Fruit fly (Drosophila melanogaster) whole organism, wandering third instar larva: ENCODE data around the gene TwdlC.
A peak's percentile ranks its signal among the peaks of the same experiment; 100 is the strongest.

Source experiments
- CG9705 ChIP-seq: fragments of 200-800 bp; sonication (Bioruptor generic); optimal IDR thresholded peaks from 2 replicates; lab custom pipeline; 2018; ENCODE audit warnings: missing biosample characterization, mild to moderate bottlenecking, missing genetic modification characterization
- CrebA ChIP-seq: fragments of 200-800 bp; sonication (Bioruptor generic); optimal IDR thresholded peaks from 2 replicates; lab custom pipeline; 2016; ENCODE audit warnings: missing biosample characterization, mild to moderate bottlenecking, missing genetic modification characterization, borderline replicate concordance
- Dfd ChIP-seq: fragments of >200 bp; optimal IDR thresholded peaks from 2 replicates; lab custom pipeline; 2017; ENCODE audit warnings: missing biosample characterization, missing genetic modification characterization
- Dif ChIP-seq: fragments of 200-275, 200-300 bp; sonication (Bioruptor generic); optimal IDR thresholded peaks from 2 replicates; lab custom pipeline; 2018; ENCODE audit warnings: missing biosample characterization, missing genetic modification characterization; ENCODE audit not compliant: partially characterized antibody
- GATAd ChIP-seq: sonication (Bioruptor generic); optimal IDR thresholded peaks from 2 replicates; lab custom pipeline; 2016; ENCODE audit warnings: missing biosample characterization, missing genetic modification characterization
- HLH106 ChIP-seq: fragments of 200-800 bp; optimal IDR thresholded peaks from 3 replicates; lab custom pipeline; 2019; ENCODE audit warnings: missing biosample characterization, mild to moderate bottlenecking, missing genetic modification characterization, moderate library complexity
- Hnf4 ChIP-seq: fragments of 200-800 bp; sonication (Bioruptor generic); optimal IDR thresholded peaks from 2 replicates; lab custom pipeline; 2016; ENCODE audit warnings: missing biosample characterization, mild to moderate bottlenecking, missing genetic modification characterization
- Hr78 ChIP-seq: fragments of >200 bp; optimal IDR thresholded peaks from 2 replicates; lab custom pipeline; 2017; ENCODE audit warnings: missing biosample characterization, missing genetic modification characterization
- Hr83 ChIP-seq: fragments of 200-300 bp; sonication (Bioruptor generic); optimal IDR thresholded peaks from 2 replicates; lab custom pipeline; 2016; ENCODE audit warnings: missing biosample characterization, mild to moderate bottlenecking, missing genetic modification characterization, moderate library complexity; ENCODE audit not compliant: poor library complexity, severe bottlenecking
- Mio ChIP-seq: sonication (Bioruptor generic); optimal IDR thresholded peaks from 2 replicates; lab custom pipeline; 2016; ENCODE audit warnings: missing biosample characterization, missing genetic modification characterization
- N ChIP-seq: fragments of >200 bp; optimal IDR thresholded peaks from 2 replicates; lab custom pipeline; 2018; ENCODE audit warnings: missing biosample characterization, missing external identifiers, missing genetic modification characterization
- Rel ChIP-seq, 2 experiments: fragments of 200-800 bp; sonication (Bioruptor generic) in 1 of 2; optimal IDR thresholded peaks; 2 replicates in 1 of 2; 3 replicates in 1 of 2; lab custom pipeline; 2016 to 2019; ENCODE audit warnings: mild to moderate bottlenecking in 2 of 2, missing biosample characterization in 2 of 2, missing genetic modification characterization in 2 of 2, moderate library complexity in 1 of 2
- Vsx2 ChIP-seq: fragments of 200-300, 225-300 bp; sonication (Bioruptor generic); optimal IDR thresholded peaks from 2 replicates; lab custom pipeline; 2018; ENCODE audit warnings: missing biosample characterization, missing genetic modification characterization; ENCODE audit not compliant: partially characterized antibody
- dl ChIP-seq, 2 experiments: fragments of 175-275, 200-275 bp in 1 of 2; fragments of 200-275 bp in 1 of 2; sonication (Bioruptor generic); optimal IDR thresholded peaks; lab custom pipeline; 2018; ENCODE audit warnings: mild to moderate bottlenecking in 2 of 2, missing biosample characterization in 2 of 2, missing genetic modification characterization in 2 of 2, moderate library complexity in 2 of 2; ENCODE audit not compliant: partially characterized antibody in 2 of 2, insufficient read depth in 1 of 2
- dmrt93B ChIP-seq: fragments of 200-800 bp; sonication (Bioruptor generic); optimal IDR thresholded peaks from 2 replicates; lab custom pipeline; 2018; ENCODE audit warnings: missing biosample characterization, mild to moderate bottlenecking, missing genetic modification characterization
- dsf ChIP-seq: sonication (Bioruptor generic); optimal IDR thresholded peaks from 2 replicates; lab custom pipeline; 2016; ENCODE audit warnings: missing biosample characterization, missing genetic modification characterization, borderline replicate concordance
- ey ChIP-seq: fragments of 200-800 bp; sonication (Bioruptor generic); optimal IDR thresholded peaks from 2 replicates; lab custom pipeline; 2016; ENCODE audit warnings: missing biosample characterization, missing genetic modification characterization
- foxo ChIP-seq, 2 experiments: fragments of 200-800 bp; sonication (Bioruptor generic); optimal IDR thresholded peaks; 2 replicates in 1 of 2; 3 replicates in 1 of 2; lab custom pipeline; 2016 to 2017; ENCODE audit warnings: missing biosample characterization in 2 of 2, missing genetic modification characterization in 2 of 2
- h ChIP-seq: fragments of 200-800 bp; sonication (Bioruptor generic); optimal IDR thresholded peaks from 3 replicates; lab custom pipeline; 2016; ENCODE audit warnings: missing biosample characterization, mild to moderate bottlenecking, missing genetic modification characterization
- jim ChIP-seq: fragments of 175-275, 200-325 bp; sonication (Bioruptor generic); optimal IDR thresholded peaks from 2 replicates; lab custom pipeline; 2016; ENCODE audit warnings: missing biosample characterization, mild to moderate bottlenecking, missing genetic modification characterization
- lola ChIP-seq: fragments of >200 bp; optimal IDR thresholded peaks from 2 replicates; lab custom pipeline; 2017; ENCODE audit warnings: missing biosample characterization, missing genetic modification characterization
- pan ChIP-seq: fragments of >200 bp; optimal IDR thresholded peaks from 2 replicates; lab custom pipeline; 2017
- psq ChIP-seq: fragments of 200-800 bp; sonication (Bioruptor generic); optimal IDR thresholded peaks from 3 replicates; lab custom pipeline; 2017; ENCODE audit warnings: missing biosample characterization, mild to moderate bottlenecking, missing genetic modification characterization, moderate library complexity
- rgr ChIP-seq: fragments of 200-800 bp; sonication (Bioruptor generic); optimal IDR thresholded peaks from 3 replicates; lab custom pipeline; 2016; ENCODE audit warnings: missing biosample characterization, mild to moderate bottlenecking, missing genetic modification characterization
- sage ChIP-seq: fragments of 200-800 bp; sonication (Bioruptor generic); optimal IDR thresholded peaks from 2 replicates; lab custom pipeline; 2016; ENCODE audit warnings: missing biosample characterization, mild to moderate bottlenecking, missing genetic modification characterization
- sv ChIP-seq: fragments of 200-800 bp; sonication (Bioruptor generic); optimal IDR thresholded peaks from 3 replicates; lab custom pipeline; 2016; ENCODE audit warnings: missing biosample characterization, missing genetic modification characterization
- tai ChIP-seq: sonication (Bioruptor generic); optimal IDR thresholded peaks from 2 replicates; lab custom pipeline; 2016; ENCODE audit warnings: missing biosample characterization, missing genetic modification characterization
- usp ChIP-seq: fragments of >200 bp; optimal IDR thresholded peaks from 2 replicates; lab custom pipeline; 2017; ENCODE audit warnings: missing biosample characterization, missing genetic modification characterization
- woc ChIP-seq: sonication (Bioruptor generic); optimal IDR thresholded peaks from 2 replicates; lab custom pipeline; 2016; ENCODE audit warnings: missing biosample characterization, mild to moderate bottlenecking, missing genetic modification characterization

The TwdlC gene

DNA sequence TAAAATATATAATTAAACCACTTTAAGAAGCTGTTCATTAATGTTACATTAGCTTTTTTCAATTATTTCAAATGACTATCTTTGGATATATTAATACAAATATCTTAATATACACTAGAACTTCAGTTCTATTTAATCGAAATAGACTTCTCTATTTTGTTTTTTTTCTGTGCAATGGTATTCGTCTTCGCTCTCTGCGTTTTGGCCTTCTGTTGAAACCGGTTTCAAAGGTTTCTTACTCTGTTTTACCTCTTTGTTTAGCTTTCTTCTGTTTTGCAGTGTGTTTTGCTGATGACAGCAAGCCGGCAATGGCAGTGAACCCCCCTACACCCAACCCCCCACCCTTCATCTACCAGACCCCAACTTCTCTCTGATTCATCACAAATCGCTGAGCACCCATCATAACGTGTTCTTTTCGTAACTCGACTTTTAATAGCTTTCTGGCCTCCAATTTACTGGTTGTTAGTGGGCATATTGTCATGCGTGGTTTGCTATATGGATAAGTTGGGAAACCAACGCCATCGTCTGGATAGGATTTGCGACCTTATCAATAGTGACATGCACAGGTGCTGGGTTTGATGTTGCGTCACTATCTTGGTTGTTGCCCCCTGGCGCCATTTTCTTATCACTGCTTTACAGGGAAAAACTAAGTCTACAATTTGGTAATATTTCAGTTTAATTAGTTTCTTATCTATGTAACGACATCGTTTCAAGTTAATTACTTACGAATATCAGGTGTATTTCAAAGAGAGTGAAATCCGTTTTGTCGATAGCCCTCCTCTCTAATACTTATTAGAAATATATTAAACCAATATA is 25.6 kb upstream of the TwdlC start:
- peak; percentile 26 for TF ChIP-seq Dif (GFP tag; lab: Kevin White, UChicago)
- TF ChIP-seq woc: peak; percentile 6
- TF ChIP-seq Rel (GFP tag; optimal IDR thresholded peaks at IDR 0.05; lab: Kevin White, UChicago): no peak
- TF ChIP-seq Rel (tag; optimal IDR thresholded peaks at IDR 0.05; lab: Kevin White, UChicago): peak; percentile 83
- TF ChIP-seq rgr (GFP tag; lab: Kevin White, UChicago): peak; percentile 10
- no peak for TF ChIP-seq Hr78
- peak; percentile 84 for TF ChIP-seq psq
- TF ChIP-seq sage (GFP tag; lab: Kevin White, UChicago): no peak
- TF ChIP-seq usp (GFP tag; lab: Kevin White, UChicago): no peak

DNA sequence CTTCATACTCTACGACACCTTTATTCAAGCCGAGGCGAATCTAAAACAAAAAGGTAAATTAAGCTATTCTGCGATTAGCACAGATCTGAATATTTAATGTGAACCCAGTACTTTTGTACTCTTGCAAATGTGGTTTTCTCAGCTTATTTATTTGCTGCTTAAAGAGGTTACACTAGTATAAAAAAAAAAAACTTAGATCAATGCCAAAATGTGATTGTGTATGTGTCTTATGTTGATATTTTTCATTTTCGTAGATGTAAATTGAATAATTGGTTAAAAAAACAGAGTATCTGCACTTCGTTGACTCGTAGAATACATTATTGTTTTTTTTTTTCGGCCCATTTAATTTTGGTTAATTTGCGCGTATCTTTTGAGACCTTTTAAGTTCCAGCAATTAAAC is 24.9 kb upstream of the TwdlC start:
- TF ChIP-seq Vsx2 (GFP tag; lab: Kevin White, UChicago) (no peak), dl (GFP tag; optimal IDR thresholded peaks at IDR 0.05; lab: Kevin White, UChicago; ENCODE audit: insufficient read depth in 1 of 2, partially characterized antibody in 2 of 2) (no peak), CG9705 (GFP tag; lab: Kevin White, UChicago) (no peak), lola (GFP tag; lab: Kevin White, UChicago) (no peak), Mio (GFP tag; lab: Kevin White, UChicago) (no peak), Dif (GFP tag; lab: Kevin White, UChicago) (no peak), foxo (GFP tag; optimal IDR thresholded peaks at IDR 0.05; lab: Kevin White, UChicago) (no peak), pan (lab: Kevin White, UChicago) (no peak)

DNA sequence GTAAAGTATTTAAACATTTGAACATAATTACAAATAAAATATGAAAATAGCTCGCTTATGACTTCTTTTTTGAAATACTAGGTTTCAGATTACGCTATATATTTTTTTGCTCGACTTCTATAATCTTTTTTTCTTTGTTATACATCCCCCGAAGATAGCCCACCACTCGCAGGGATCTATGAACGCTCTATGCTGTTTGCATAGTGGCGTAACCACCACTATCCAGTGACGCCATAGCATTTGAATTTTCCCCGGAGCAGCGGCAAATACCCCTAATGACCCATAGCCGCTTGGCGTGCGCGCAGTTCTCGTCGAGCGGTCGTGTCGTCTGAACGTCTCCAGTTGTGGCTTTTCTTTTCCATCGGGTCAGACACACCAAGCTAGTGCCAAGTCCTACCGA is 16.4 kb upstream of the TwdlC start, which contains the start of the genes CG14253 and CG46313:
TSS of gene CG14253 (plus strand) at position 301 of the 400 bp plus-strand sequence.
TSS of gene CG46313 (plus strand) at position 301 of the 400 bp plus-strand sequence.
- TF ChIP-seq GATAd (GFP tag; lab: Kevin White, UChicago) (no peak), woc (no peak), tai (GFP tag; lab: Kevin White, UChicago) (no peak), Vsx2 (GFP tag; lab: Kevin White, UChicago) (no peak), dmrt93B (GFP tag; lab: Kevin White, UChicago) (no peak), Rel (GFP tag; optimal IDR thresholded peaks at IDR 0.05; lab: Kevin White, UChicago) (no peak), Rel (tag; optimal IDR thresholded peaks at IDR 0.05; lab: Kevin White, UChicago) (no peak), Hnf4 (no peak), lola (GFP tag; lab: Kevin White, UChicago) (no peak), usp (GFP tag; lab: Kevin White, UChicago) (no peak), dsf (no peak), CrebA (GFP tag; lab: Kevin White, UChicago) (no peak), pan (lab: Kevin White, UChicago) (no peak), h (GFP tag; lab: Kevin White, UChicago) (no peak), ey (GFP tag; lab: Kevin White, UChicago) (no peak), HLH106 (tag; lab: Kevin White, UChicago) (no peak), rgr (GFP tag; lab: Kevin White, UChicago) (no peak), N (GFP tag; lab: Kevin White, UChicago) (no peak), Dif (GFP tag; lab: Kevin White, UChicago) (no peak), Dfd (GFP tag; lab: Kevin White, UChicago) (no peak)

DNA sequence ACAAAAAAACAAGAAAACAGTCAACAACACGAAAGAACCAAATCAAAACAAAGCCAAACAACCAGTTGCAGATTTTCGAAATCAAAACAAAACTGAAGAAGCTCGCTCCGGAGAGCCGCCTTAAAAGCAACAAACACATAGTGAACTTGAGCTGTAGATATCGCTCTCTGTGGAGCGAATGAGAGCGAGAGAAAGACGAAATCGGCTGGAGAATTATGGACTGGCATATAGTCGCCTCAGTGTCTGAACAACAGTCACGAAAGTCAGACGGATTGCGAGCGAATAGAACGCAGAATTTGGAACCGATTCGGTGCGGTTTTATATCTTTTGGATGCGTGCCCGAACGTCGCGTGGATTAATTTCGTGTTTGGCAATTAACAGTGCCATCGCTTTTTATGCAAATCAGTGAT is 14.3 kb upstream of the TwdlC start:
- TF ChIP-seq dl (GFP tag; optimal IDR thresholded peaks at IDR 0.05; lab: Kevin White, UChicago; ENCODE audit: insufficient read depth in 1 of 2, partially characterized antibody in 2 of 2) (peak; percentile 88 to 93), sv (GFP tag; lab: Kevin White, UChicago) (no peak), jim (peak; percentile 21), psq (peak; percentile 87), Vsx2 (GFP tag; lab: Kevin White, UChicago) (peak; percentile 77), Dif (GFP tag; lab: Kevin White, UChicago) (peak; percentile 96), Mio (GFP tag; lab: Kevin White, UChicago) (no peak), foxo (GFP tag; optimal IDR thresholded peaks at IDR 0.05; lab: Kevin White, UChicago) (peak in 1 of 2 experiments; percentile 14), Hr83 (GFP tag; lab: Kevin White, UChicago) (peak; percentile 37), lola (GFP tag; lab: Kevin White, UChicago) (no peak), h (GFP tag; lab: Kevin White, UChicago) (peak; percentile 67)
